Worm (Caenorhabditis elegans) whole organism, mixed stage, embryonic: ENCODE results near the gene ugt-36.

Experiments
- ceh-43 ChIP-seq: fragments of 200-800 bp; sonication (Bioruptor generic); optimal IDR thresholded peaks from 2 replicates; lab custom pipeline; 2018; ENCODE audit warnings: mild to moderate bottlenecking, missing genetic modification characterization, moderate library complexity, missing compliant biosample characterization
- elt-1 ChIP-seq: sonication (generic microtip); optimal IDR thresholded peaks from 2 replicates; lab custom pipeline; 2017; ENCODE audit warnings: missing genetic modification characterization, mild to moderate bottlenecking, missing compliant biosample characterization, antibody characterized with exemption, moderate library complexity, borderline replicate concordance; ENCODE audit not compliant: insufficient read depth
- elt-3 ChIP-seq: fragments of 150-350 bp; optimal IDR thresholded peaks from 2 replicates; lab custom pipeline; 2014; ENCODE audit warnings: missing biosample characterization, missing genetic modification characterization
- lin-32 ChIP-seq: fragments of 200-800 bp; sonication (Bioruptor generic); optimal IDR thresholded peaks from 2 replicates; lab custom pipeline; 2018; ENCODE audit warnings: mild to moderate bottlenecking, missing genetic modification characterization, missing compliant biosample characterization
- lsy-2 ChIP-seq: fragments of 150-350 bp; optimal IDR thresholded peaks from 2 replicates; lab custom pipeline; 2014; ENCODE audit warnings: missing biosample characterization, missing genetic modification characterization
- nhr-12 ChIP-seq: fragments of 150-350 bp; optimal IDR thresholded peaks from 2 replicates; lab custom pipeline; 2014; ENCODE audit warnings: missing biosample characterization, missing genetic modification characterization
- snpc-4 ChIP-seq: fragments of 150-350 bp; optimal IDR thresholded peaks from 2 replicates; lab custom pipeline; 2014; ENCODE audit warnings: missing biosample characterization, missing genetic modification characterization
- unc-62 ChIP-seq: fragments of 150-350 bp; optimal IDR thresholded peaks from 2 replicates; lab custom pipeline; 2014; ENCODE audit warnings: missing biosample characterization, missing genetic modification reagents, missing genetic modification characterization

DNA sequence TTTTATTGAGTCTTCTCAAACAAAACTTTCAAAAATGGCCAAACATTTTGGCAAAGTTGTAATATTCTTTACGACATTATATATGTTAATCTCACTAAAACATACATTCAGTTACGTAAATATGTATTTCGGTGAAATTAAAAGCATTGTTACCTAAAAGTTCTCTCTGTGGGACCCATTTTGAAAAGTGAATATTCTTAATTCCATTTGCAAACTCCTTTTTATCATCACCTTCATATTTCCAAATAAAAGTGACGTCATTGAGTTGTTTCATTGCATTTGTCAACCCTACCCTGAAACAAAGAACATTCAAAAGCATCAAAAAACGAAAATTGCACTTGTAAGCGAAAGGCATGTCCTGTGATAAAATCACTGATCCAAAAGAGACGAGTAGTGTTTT is 26.4 kb upstream of the ugt-36 start:
- TF ChIP-seq elt-1: no peak
- no peak for TF ChIP-seq elt-3
- TF ChIP-seq lin-32 (GFP tag; lab: Kevin White, UChicago): no peak
- TF ChIP-seq nhr-12 (tag; lab: Kevin White, UChicago): no peak
- no peak for TF ChIP-seq unc-62
- no peak for TF ChIP-seq ceh-43 (GFP tag; lab: Kevin White, UChicago)
- TF ChIP-seq lsy-2 (tag; lab: Kevin White, UChicago): no peak
- TF ChIP-seq snpc-4 (tag; lab: Kevin White, UChicago): no peak
